Worm (Caenorhabditis elegans): ENCODE results near the gene ubc-23.

The ubc-23 gene

DNA sequence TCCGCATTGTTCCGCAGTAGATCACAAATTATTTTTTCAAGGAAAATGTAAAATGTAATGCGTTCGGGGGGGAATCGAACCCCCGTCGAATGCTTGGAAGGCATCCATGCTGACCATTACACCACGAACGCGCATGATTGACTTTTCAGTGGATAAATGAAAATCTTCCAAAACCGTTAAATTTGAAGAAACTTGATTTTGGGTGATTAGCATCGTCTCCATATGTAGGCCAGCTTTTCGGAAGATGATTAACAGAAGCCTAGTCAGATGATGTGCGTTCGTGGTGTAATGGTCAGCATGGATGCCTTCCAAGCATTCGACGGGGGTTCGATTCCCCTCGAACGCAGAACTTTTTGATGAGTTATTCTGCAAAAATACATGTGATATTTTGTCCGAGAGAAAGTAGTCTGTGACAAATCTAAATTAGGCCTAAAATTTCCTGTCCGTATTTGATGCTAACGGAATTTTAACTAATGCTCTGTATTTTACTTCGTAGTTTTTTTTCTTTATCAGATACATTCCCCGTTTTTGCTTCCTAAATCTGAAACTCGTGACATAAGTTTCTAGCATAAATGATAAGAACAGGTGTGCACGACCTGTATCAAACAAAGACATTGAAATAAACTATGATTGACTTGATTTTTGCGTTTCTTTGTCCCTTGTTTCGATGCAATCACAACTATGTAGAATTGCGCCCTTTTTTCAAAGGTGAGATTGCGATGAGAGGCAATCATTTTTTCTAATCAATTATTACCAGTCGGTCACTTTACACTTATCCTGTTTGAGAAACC lies 2.6 kb downstream of the ubc-23 start, which contains the start of gene C28G1.10 (continued):
- TF ChIP-seq Y53G8AR.9 (GFP tag; conservative IDR thresholded peaks at IDR 0.05) (no peak; the same call in 1 of the 2 replicates), ztf-22 (GFP tag; optimal IDR thresholded peaks at IDR 0.05) (no peak), nhr-27 (tag; optimal IDR thresholded peaks at IDR 0.05) (no peak), C17E4.6 (GFP tag; IDR thresholded peaks at IDR 0.05) (no peak), pha-4 (tag; optimal IDR thresholded peaks at IDR 0.05) (no peak), ceh-40 (GFP tag; IDR thresholded peaks at IDR 0.05) (peak; percentile 49; the same call in 1 of the 2 replicates), nhr-179 (tag; optimal IDR thresholded peaks at IDR 0.05) (no peak), athp-1 (tag; optimal IDR thresholded peaks at IDR 0.05) (no peak), Y95B8A.8 (GFP tag; IDR thresholded peaks at IDR 0.05) (no peak), B0261.1 (tag; optimal IDR thresholded peaks at IDR 0.05) (peak; percentile 76), mes-4 (tag; optimal IDR thresholded peaks at IDR 0.05) (no peak), snpc-1.3 (tag; optimal IDR thresholded peaks at IDR 0.05; ENCODE audit: insufficient read depth) (peak; percentile 50), efl-1 (GFP tag; optimal IDR thresholded peaks at IDR 0.05) (no peak), Y67H2A.10 (GFP tag; conservative IDR thresholded peaks at IDR 0.05) (no peak), gei-17 (GFP tag; optimal IDR thresholded peaks at IDR 0.05) (no peak), F55B11.4 (tag; optimal IDR thresholded peaks at IDR 0.05; ENCODE audit: borderline replicate concordance, insufficient read depth) (no peak), lin-35 (GFP tag; optimal IDR thresholded peaks at IDR 0.05) (no peak), fkh-3 (tag; optimal IDR thresholded peaks at IDR 0.05) (no peak), egrh-3 (GFP tag; IDR thresholded peaks at IDR 0.05) (no peak), aptf-3 (GFP tag; IDR thresholded peaks at IDR 0.05) (no peak), lag-1 (GFP tag; IDR thresholded peaks at IDR 0.05) (0 out of 2 replicates have a peak, but pooled peaks have one; percentile 15), madf-10 (tag; optimal IDR thresholded peaks at IDR 0.05) (no peak), hlh-26 (GFP tag; conservative IDR thresholded peaks at IDR 0.05) (no peak), mxl-1 (tag; optimal IDR thresholded peaks at IDR 0.05) (peak; percentile 36), sptf-2 (GFP tag; optimal IDR thresholded peaks at IDR 0.05) (no peak), madf-8 (GFP tag; conservative IDR thresholded peaks at IDR 0.05) (no peak), mel-28 (tag; optimal IDR thresholded peaks at IDR 0.05; ENCODE audit: borderline replicate concordance) (no peak), T07F8.4 (tag; optimal IDR thresholded peaks at IDR 0.05) (peak; percentile 27), rec-8 (tag; optimal IDR thresholded peaks at IDR 0.05) (peak; percentile 17 to 24), somi-1 (GFP tag; optimal IDR thresholded peaks at IDR 0.05) (peak; percentile 6), ets-4 (GFP tag; optimal IDR thresholded peaks at IDR 0.05) (no peak), snpc-3.4 (tag; optimal IDR thresholded peaks at IDR 0.05) (peak; percentile 49)

DNA sequence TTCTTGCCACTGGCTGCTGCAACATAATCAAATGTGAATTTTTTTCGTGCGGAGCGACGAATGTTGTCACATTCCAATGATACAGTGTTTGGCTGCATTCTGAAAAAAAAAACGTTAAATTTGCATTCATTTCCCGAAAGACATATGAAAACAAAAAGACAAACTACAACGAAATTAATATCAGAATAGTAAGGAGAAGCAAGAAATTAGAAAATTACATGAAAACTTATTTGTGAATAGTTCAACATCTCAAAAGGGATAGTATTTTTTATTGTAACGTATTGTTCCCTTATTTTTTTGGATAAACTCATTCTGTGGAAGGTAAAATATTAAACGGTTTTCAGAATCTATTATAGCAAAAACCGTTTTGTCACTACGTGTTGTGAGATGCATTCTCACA lies 9.4 kb downstream of the ubc-23 start, which contains the start of gene sprp-4:
TSS of gene sprp-4 (minus strand) at position 101 of the 400 bp plus-strand sequence.
- TF ChIP-seq ceh-79 (tag; optimal IDR thresholded peaks at IDR 0.05) (no peak), K12H6.12 (tag; optimal IDR thresholded peaks at IDR 0.05) (no peak), Y67H2A.10 (GFP tag; conservative IDR thresholded peaks at IDR 0.05) (no peak), cebp-2 (GFP tag; IDR thresholded peaks at IDR 0.05) (no peak), F33H1.4 (GFP tag; IDR thresholded peaks at IDR 0.05) (no peak), ZK185.1 (tag; optimal IDR thresholded peaks at IDR 0.05; ENCODE audit: poor library complexity, severe bottlenecking) (no peak), sea-2 (GFP tag; IDR thresholded peaks at IDR 0.05) (no peak), C06A6.2 (GFP tag; conservative IDR thresholded peaks at IDR 0.05) (no peak)

Measured in whole organism, young adult.